Worm (Caenorhabditis elegans) whole organism, L2 larva: ENCODE measurements around the gene brc-1.

Experiments used
- C34F6.9 ChIP-seq: fragments of 150-350 bp; optimal IDR thresholded peaks from 2 replicates; lab custom pipeline; 2014; ENCODE audit warnings: missing biosample characterization, missing genetic modification characterization
- F13H6.1 ChIP-seq: sonication (generic microtip); optimal IDR thresholded peaks from 2 replicates; lab custom pipeline; 2016; ENCODE audit warnings: missing genetic modification characterization, missing compliant biosample characterization
- Y55F3AM.14 ChIP-seq: fragments of 200-800 bp; sonication (Bioruptor generic); optimal IDR thresholded peaks from 2 replicates; lab custom pipeline; 2018; ENCODE audit warnings: mild to moderate bottlenecking, missing genetic modification characterization, missing compliant biosample characterization
- ZK546.5 ChIP-seq: sonication (generic microtip); optimal IDR thresholded peaks from 2 replicates; lab custom pipeline; 2017; ENCODE audit warnings: missing biosample characterization, missing genetic modification characterization
- alr-1 ChIP-seq: fragments of 150-350 bp; optimal IDR thresholded peaks from 2 replicates; lab custom pipeline; 2014; ENCODE audit warnings: missing biosample characterization, missing genetic modification characterization
- aly-2 ChIP-seq: fragments of 150-350 bp; optimal IDR thresholded peaks from 2 replicates; lab custom pipeline; 2014; ENCODE audit warnings: missing biosample characterization, missing genetic modification characterization
- ama-1 ChIP-seq: fragments of 150-350 bp; optimal IDR thresholded peaks from 2 replicates; lab custom pipeline; 2018; ENCODE audit warnings: inconsistent platforms
- blmp-1 ChIP-seq: sonication (generic microtip); optimal IDR thresholded peaks from 2 replicates; lab custom pipeline; 2017; ENCODE audit warnings: missing genetic modification characterization, mild to moderate bottlenecking, missing compliant biosample characterization, antibody characterized with exemption, moderate library complexity; ENCODE audit not compliant: insufficient read depth
- ceh-16 ChIP-seq: fragments of 150-350 bp; optimal IDR thresholded peaks from 2 replicates; lab custom pipeline; 2014; ENCODE audit warnings: missing biosample characterization, missing genetic modification characterization
- ceh-82 ChIP-seq: fragments of 150-350 bp; optimal IDR thresholded peaks from 2 replicates; lab custom pipeline; 2014; ENCODE audit warnings: missing biosample characterization, missing genetic modification characterization
- crh-2 ChIP-seq: sonication (generic microtip); optimal IDR thresholded peaks from 2 replicates; lab custom pipeline; 2017; ENCODE audit warnings: missing biosample characterization, missing genetic modification characterization
- dmd-4 ChIP-seq: sonication (generic microtip); optimal IDR thresholded peaks from 2 replicates; lab custom pipeline; 2017; ENCODE audit warnings: missing biosample characterization, missing genetic modification characterization
- egl-27 ChIP-seq: sonication (generic microtip); optimal IDR thresholded peaks from 3 replicates; lab custom pipeline; 2017; ENCODE audit warnings: missing biosample characterization, missing genetic modification reagents, missing genetic modification characterization
- elt-1 ChIP-seq: fragments of 150-350 bp; optimal IDR thresholded peaks from 2 replicates; lab custom pipeline; 2014; ENCODE audit warnings: missing biosample characterization, missing genetic modification characterization
- elt-3 ChIP-seq: sonication (generic microtip); optimal IDR thresholded peaks from 2 replicates; lab custom pipeline; 2017; ENCODE audit warnings: missing biosample characterization, missing genetic modification characterization
- fos-1 ChIP-seq: fragments of 150-350 bp; optimal IDR thresholded peaks from 2 replicates; lab custom pipeline; 2014; ENCODE audit warnings: missing biosample characterization, missing genetic modification characterization
- gmeb-1 ChIP-seq: fragments of 150-350 bp; optimal IDR thresholded peaks from 2 replicates; lab custom pipeline; 2014; ENCODE audit warnings: missing biosample characterization, missing genetic modification characterization
- lsy-2 ChIP-seq, 2 experiments: fragments of 150-350 bp in 1 of 2; sonication (generic microtip) in 1 of 2; optimal IDR thresholded peaks; 2 replicates each; lab custom pipeline; 2014 to 2017; ENCODE audit warnings: missing biosample characterization in 2 of 2, missing genetic modification characterization in 2 of 2
- mab-5 ChIP-seq: fragments of 150-350 bp; optimal IDR thresholded peaks from 2 replicates; lab custom pipeline; 2014; ENCODE audit warnings: missing biosample characterization, missing genetic modification characterization
- nhr-10 ChIP-seq: sonication (generic microtip); optimal IDR thresholded peaks from 2 replicates; lab custom pipeline; 2017; ENCODE audit warnings: missing biosample characterization, missing genetic modification characterization
- nhr-11 ChIP-seq: fragments of 150-350 bp; optimal IDR thresholded peaks from 2 replicates; lab custom pipeline; 2014; ENCODE audit warnings: missing biosample characterization, missing genetic modification characterization
- nhr-129 ChIP-seq: fragments of 150-350 bp; optimal IDR thresholded peaks from 2 replicates; lab custom pipeline; 2014; ENCODE audit warnings: missing biosample characterization, missing genetic modification characterization
- nhr-21 ChIP-seq: fragments of 150-350 bp; optimal IDR thresholded peaks from 2 replicates; lab custom pipeline; 2014; ENCODE audit warnings: missing biosample characterization, missing genetic modification characterization
- nhr-23 ChIP-seq: fragments of 150-350 bp; optimal IDR thresholded peaks from 2 replicates; lab custom pipeline; 2014; ENCODE audit warnings: missing biosample characterization, missing genetic modification reagents, missing genetic modification characterization
- nhr-237 ChIP-seq: fragments of 150-350 bp; optimal IDR thresholded peaks from 2 replicates; lab custom pipeline; 2014; ENCODE audit warnings: missing biosample characterization, missing genetic modification characterization
- nhr-25 ChIP-seq: fragments of 150-350 bp; sonication (generic microtip); optimal IDR thresholded peaks from 3 replicates; lab custom pipeline; 2014; ENCODE audit warnings: missing biosample characterization, missing genetic modification characterization
- nhr-77 ChIP-seq: fragments of 150-350 bp; optimal IDR thresholded peaks from 2 replicates; lab custom pipeline; 2014; ENCODE audit warnings: missing biosample characterization, missing genetic modification characterization
- skn-1 ChIP-seq: sonication (generic microtip); optimal IDR thresholded peaks from 2 replicates; lab custom pipeline; 2017; ENCODE audit warnings: missing biosample characterization, missing genetic modification characterization
- sma-3 ChIP-seq: sonication (generic microtip); optimal IDR thresholded peaks from 2 replicates; lab custom pipeline; 2016; ENCODE audit warnings: missing genetic modification reagents, missing genetic modification characterization, missing compliant biosample characterization
- sma-9 ChIP-seq, 2 experiments: fragments of 150-350 bp in 1 of 2; sonication (generic microtip) in 1 of 2; optimal IDR thresholded peaks; 2 replicates each; lab custom pipeline; 2014 to 2016; ENCODE audit warnings: missing genetic modification characterization in 2 of 2, mild to moderate bottlenecking in 1 of 2, missing biosample characterization in 1 of 2, missing compliant biosample characterization in 1 of 2, missing genetic modification reagents in 1 of 2, moderate library complexity in 1 of 2
- unc-39 ChIP-seq: fragments of 150-350 bp; optimal IDR thresholded peaks from 2 replicates; lab custom pipeline; 2014; ENCODE audit warnings: missing biosample characterization, missing genetic modification characterization
- unc-62 ChIP-seq: fragments of 150-350 bp; optimal IDR thresholded peaks from 2 replicates; lab custom pipeline; 2014; ENCODE audit warnings: missing biosample characterization, missing genetic modification reagents, missing genetic modification characterization
- ztf-1 ChIP-seq: fragments of 200-800 bp; sonication (Bioruptor generic); conservative IDR thresholded peaks from 2 replicates; pipeline ENCODE4 v1.3.6; 2022; ENCODE audit warnings: missing genetic modification characterization, missing compliant biosample characterization
- ztf-11 ChIP-seq: sonication (generic microtip); optimal IDR thresholded peaks from 2 replicates; lab custom pipeline; 2017; ENCODE audit warnings: missing biosample characterization, missing genetic modification characterization
- ztf-4 ChIP-seq: fragments of 150-350 bp; optimal IDR thresholded peaks from 2 replicates; lab custom pipeline; 2014; ENCODE audit warnings: missing biosample characterization, missing genetic modification characterization

The brc-1 gene

DNA sequence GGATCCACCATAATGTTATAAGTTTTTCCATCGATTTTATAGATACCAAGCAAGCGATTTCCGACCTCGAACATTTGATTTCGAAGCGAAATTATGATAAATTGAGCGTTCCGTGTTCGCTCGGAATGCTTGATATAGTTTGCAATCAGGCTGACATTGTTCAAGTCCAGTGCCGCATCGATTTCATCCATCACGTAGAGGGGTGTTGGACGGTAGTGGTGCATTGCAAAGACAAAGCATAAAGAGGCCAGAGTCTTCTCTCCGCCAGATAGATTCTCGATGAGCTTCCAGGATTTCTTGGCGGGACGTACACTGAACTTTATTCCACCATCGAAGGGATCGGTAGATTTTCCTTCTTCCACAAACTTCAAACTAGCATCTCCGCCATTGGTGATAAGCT lies 48.3 kb downstream of the brc-1 start:
- TF ChIP-seq nhr-237 = no peak
- no peak for TF ChIP-seq egl-27 (tag; lab: Kevin White, UChicago)
- no peak for TF ChIP-seq nhr-77 (tag; lab: Kevin White, UChicago)
- no peak for TF ChIP-seq elt-1 (tag; lab: Kevin White, UChicago)
- TF ChIP-seq ztf-11 (tag; lab: Kevin White, UChicago) = no peak
- no peak for TF ChIP-seq aly-2 (tag; lab: Kevin White, UChicago)
- no peak for TF ChIP-seq nhr-23
- no peak for TF ChIP-seq nhr-11 (tag; lab: Kevin White, UChicago)
- TF ChIP-seq sma-3 (GFP tag; lab: Kevin White, UChicago) = no peak
- no peak for TF ChIP-seq unc-39 (tag; lab: Kevin White, UChicago)
- TF ChIP-seq unc-62 (GFP tag; lab: Kevin White, UChicago) = no peak
- TF ChIP-seq blmp-1 (tag; lab: Kevin White, UChicago) = no peak
- no peak for TF ChIP-seq sma-9 (GFP tag; optimal IDR thresholded peaks at IDR 0.05; lab: Kevin White, UChicago)
- no peak for TF ChIP-seq sma-9 (tag; optimal IDR thresholded peaks at IDR 0.05; lab: Kevin White, UChicago)
- TF ChIP-seq Y55F3AM.14 (GFP tag; lab: Kevin White, UChicago) = no peak
- TF ChIP-seq ama-1 (lab: Kevin White, UChicago) = no peak
- no peak for TF ChIP-seq mab-5 (tag; lab: Kevin White, UChicago)

DNA sequence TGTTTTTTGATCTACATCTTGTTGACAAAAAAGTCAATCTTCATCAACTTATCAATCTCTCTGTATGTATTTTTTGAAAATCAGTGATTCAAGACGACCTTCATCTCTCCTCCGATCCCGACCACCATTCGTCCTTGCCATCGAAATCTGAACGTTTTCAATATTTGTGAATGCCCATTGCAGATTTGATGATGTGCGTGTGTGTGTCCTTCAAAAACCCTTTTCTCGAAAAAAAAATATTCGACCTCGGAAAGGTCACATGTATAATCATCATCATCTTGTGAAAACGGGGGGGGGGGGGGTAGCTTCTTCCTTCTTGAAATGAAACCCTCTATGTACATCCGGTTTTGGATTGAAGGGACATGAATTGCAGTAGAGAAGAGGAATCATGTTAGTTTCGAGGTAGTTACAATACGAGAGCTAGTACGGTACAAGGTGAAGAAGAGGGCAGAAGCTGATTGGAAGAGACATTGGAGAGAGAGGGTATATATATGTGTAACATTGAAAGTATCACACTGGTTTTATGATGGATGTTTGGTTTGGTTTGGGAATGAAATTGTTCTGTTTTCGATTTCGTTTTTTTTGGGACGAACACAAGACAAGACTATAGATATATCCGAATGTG lies 50.3 kb downstream of the brc-1 start:
- TF ChIP-seq nhr-25 (peak; percentile 93), crh-2 (tag; lab: Kevin White, UChicago) (peak; percentile 33), elt-1 (tag; lab: Kevin White, UChicago) (no peak), ceh-16 (no peak), gmeb-1 (tag; lab: Kevin White, UChicago) (no peak), blmp-1 (tag; lab: Kevin White, UChicago) (peak; percentile 43), lsy-2 (tag; optimal IDR thresholded peaks at IDR 0.05; lab: Kevin White, UChicago) (peak in 1 of 2 experiments; percentile 4), C34F6.9 (no peak), sma-3 (GFP tag; lab: Kevin White, UChicago) (peak; percentile 13), unc-62 (GFP tag; lab: Kevin White, UChicago) (no peak)

DNA sequence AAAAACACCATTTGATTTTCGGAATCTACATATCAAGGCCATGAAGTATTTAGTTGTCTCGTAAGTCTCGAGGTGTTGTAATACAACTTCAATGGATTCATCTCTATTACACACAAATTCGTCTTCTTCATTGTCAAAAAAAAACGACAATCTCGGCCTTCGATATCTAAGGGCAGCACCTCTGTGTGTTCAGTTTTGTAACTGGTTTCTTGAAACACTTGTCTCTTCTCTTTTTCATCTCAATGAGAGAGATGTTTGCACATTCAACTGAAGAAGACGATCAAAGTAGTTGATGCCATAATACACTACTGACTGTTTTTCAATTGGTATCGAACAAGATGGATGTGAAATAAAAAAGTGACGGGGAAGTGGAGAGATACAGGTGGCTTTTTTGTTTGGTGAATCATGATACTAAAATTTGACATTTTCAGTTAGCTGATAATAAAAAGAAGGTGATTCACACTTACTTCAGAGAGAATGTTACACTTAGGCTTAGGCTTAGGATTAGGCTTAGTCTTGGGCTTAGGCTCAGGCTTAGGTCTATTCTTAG lies 51.3 kb downstream of the brc-1 start:
- TF ChIP-seq nhr-237 (no peak), ZK546.5 (tag; lab: Kevin White, UChicago) (no peak), ztf-1 (GFP tag; lab: Robert Waterston, UW) (no peak), nhr-25 (peak; percentile 87), unc-62 (GFP tag; lab: Kevin White, UChicago) (no peak), elt-3 (no peak), sma-3 (GFP tag; lab: Kevin White, UChicago) (peak; percentile 47), nhr-10 (tag; lab: Kevin White, UChicago) (no peak), nhr-21 (tag; lab: Kevin White, UChicago) (no peak), mab-5 (tag; lab: Kevin White, UChicago) (no peak), dmd-4 (tag; lab: Kevin White, UChicago) (no peak), ztf-11 (tag; lab: Kevin White, UChicago) (no peak), alr-1 (tag; lab: Kevin White, UChicago) (no peak), ztf-4 (tag; lab: Kevin White, UChicago) (no peak), sma-9 (GFP tag; optimal IDR thresholded peaks at IDR 0.05; lab: Kevin White, UChicago) (peak; percentile 22), sma-9 (tag; optimal IDR thresholded peaks at IDR 0.05; lab: Kevin White, UChicago) (no peak), ceh-82 (tag; lab: Kevin White, UChicago) (no peak), nhr-129 (tag; lab: Kevin White, UChicago) (peak; percentile 31), skn-1 (no peak), ceh-16 (peak; percentile 26), ama-1 (lab: Kevin White, UChicago) (no peak), fos-1 (tag; lab: Kevin White, UChicago) (peak; percentile 34), crh-2 (tag; lab: Kevin White, UChicago) (peak; percentile 18), F13H6.1 (tag; lab: Kevin White, UChicago) (peak; percentile 23)

DNA sequence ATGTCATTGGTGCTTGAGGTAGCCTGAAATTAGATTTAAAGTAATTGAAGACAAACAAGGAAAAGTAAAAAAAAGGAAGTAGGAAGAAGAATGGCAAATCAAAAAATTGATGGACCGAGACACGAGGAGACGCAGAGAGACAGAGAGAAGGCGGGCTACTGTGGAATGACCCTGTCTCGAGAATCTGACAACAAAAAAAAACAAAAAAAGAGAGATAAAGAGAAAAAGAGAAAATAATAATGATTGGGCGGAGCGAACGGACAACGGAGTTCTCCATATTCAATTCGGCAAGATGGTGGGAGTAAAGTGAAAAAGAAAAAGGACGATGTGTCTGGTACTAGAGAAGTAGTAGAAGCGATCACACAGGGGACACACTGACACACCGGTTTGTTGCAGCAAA lies 53.8 kb downstream of the brc-1 start, which contains the start of gene toh-1:
toh-1 (minus strand) TSS at position 23 of the 400 bp plus-strand sequence.
- TF ChIP-seq blmp-1 (tag; lab: Kevin White, UChicago) (peak; percentile 34), alr-1 (tag; lab: Kevin White, UChicago) (no peak), nhr-25 (peak; percentile 70), crh-2 (tag; lab: Kevin White, UChicago) (peak; percentile 19), sma-3 (GFP tag; lab: Kevin White, UChicago) (peak; percentile 11), elt-3 (no peak)
